Worm (Caenorhabditis elegans) whole organism, L3 larva: ENCODE data around the gene C25F9.4.
A peak's percentile ranks its signal among the peaks of the same experiment; 100 is the strongest.

ENCODE experiments used
- R02D3.7 ChIP-seq: fragments of 150-350 bp; optimal IDR thresholded peaks from 2 replicates; lab custom pipeline; 2014; ENCODE audit warnings: missing biosample characterization, missing genetic modification characterization
- egl-5 ChIP-seq: fragments of 150-350 bp; optimal IDR thresholded peaks from 2 replicates; lab custom pipeline; 2017; ENCODE audit warnings: missing biosample characterization, missing genetic modification reagents, missing genetic modification characterization, inconsistent platforms
- elt-2 ChIP-seq: sonication (generic microtip); optimal IDR thresholded peaks from 2 replicates; lab custom pipeline; 2016; ENCODE audit warnings: missing genetic modification reagents, mild to moderate bottlenecking, missing genetic modification characterization, missing compliant biosample characterization
- fkh-10 ChIP-seq: sonication (generic microtip); optimal IDR thresholded peaks from 2 replicates; lab custom pipeline; 2017; ENCODE audit warnings: missing biosample characterization, missing genetic modification reagents, missing genetic modification characterization
- nfya-1 ChIP-seq: sonication (generic microtip); optimal IDR thresholded peaks from 2 replicates; lab custom pipeline; 2017; ENCODE audit warnings: missing genetic modification characterization, mild to moderate bottlenecking, missing compliant biosample characterization, antibody characterized with exemption, moderate library complexity; ENCODE audit not compliant: insufficient read depth
- nhr-11 ChIP-seq: fragments of 150-350 bp; optimal IDR thresholded peaks from 2 replicates; lab custom pipeline; 2014; ENCODE audit warnings: missing biosample characterization, missing genetic modification characterization
- nhr-12 ChIP-seq: fragments of 150-350 bp; optimal IDR thresholded peaks from 2 replicates; lab custom pipeline; 2014; ENCODE audit warnings: missing biosample characterization, missing genetic modification characterization
- nhr-25 ChIP-seq: sonication (generic microtip); optimal IDR thresholded peaks from 2 replicates; lab custom pipeline; 2017; ENCODE audit warnings: missing biosample characterization, missing genetic modification characterization
- nhr-76 ChIP-seq: fragments of 150-350 bp; sonication (generic microtip); optimal IDR thresholded peaks from 5 replicates; lab custom pipeline; 2014; ENCODE audit warnings: missing biosample characterization, missing genetic modification characterization
- nhr-77 ChIP-seq: fragments of 150-350 bp; optimal IDR thresholded peaks from 2 replicates; lab custom pipeline; 2014; ENCODE audit warnings: missing biosample characterization, missing genetic modification characterization
- snpc-4 ChIP-seq: fragments of 150-350 bp; optimal IDR thresholded peaks from 2 replicates; lab custom pipeline; 2014; ENCODE audit warnings: missing biosample characterization, missing genetic modification characterization
- unc-62 ChIP-seq: fragments of 150-350 bp; sonication (generic microtip); optimal IDR thresholded peaks from 4 replicates; lab custom pipeline; 2014; ENCODE audit warnings: missing biosample characterization, missing genetic modification reagents, missing genetic modification characterization
- ztf-11 ChIP-seq: fragments of 150-350 bp; optimal IDR thresholded peaks from 2 replicates; lab custom pipeline; 2014; ENCODE audit warnings: missing biosample characterization, missing genetic modification characterization
- ztf-4 ChIP-seq: fragments of 150-350 bp; optimal IDR thresholded peaks from 2 replicates; lab custom pipeline; 2014; ENCODE audit warnings: missing biosample characterization, missing genetic modification characterization

DNA sequence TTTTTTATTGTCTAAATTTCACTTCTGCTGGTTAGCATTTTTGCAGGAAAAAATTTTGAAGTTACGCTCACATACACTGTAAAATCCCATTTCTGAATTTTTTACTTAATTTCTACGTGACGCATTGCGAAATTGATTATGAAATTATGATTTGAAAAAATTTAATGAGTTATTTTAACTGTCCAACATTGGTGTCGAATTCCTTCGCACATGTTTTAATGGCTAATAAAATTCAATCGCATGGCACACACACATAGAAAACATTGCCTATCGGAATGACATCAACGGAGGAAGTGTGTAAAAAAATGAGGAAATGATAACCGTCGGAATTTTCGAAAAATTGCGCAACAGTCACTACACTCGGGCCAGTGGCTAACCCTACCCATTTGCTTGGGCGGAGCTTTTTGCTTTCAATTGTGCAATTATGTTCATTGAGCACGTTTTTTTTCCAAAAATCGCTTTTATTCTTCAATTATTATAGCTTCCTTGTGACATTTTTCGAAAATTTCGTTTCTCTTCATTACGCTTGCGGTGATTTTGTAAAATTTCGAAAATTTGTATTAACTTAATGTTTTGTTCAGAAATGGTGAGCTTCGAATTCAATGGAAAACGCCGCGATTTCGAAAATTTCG is 17.5 kb upstream of the C25F9.4 start, which contains the start of gene C25F9.16:
- TF ChIP-seq fkh-10 (GFP tag; lab: Kevin White, UChicago) = no peak
- peak; percentile 60 for TF ChIP-seq elt-2
- TF ChIP-seq ztf-11 (tag; lab: Kevin White, UChicago) = no peak
- TF ChIP-seq nhr-76 (tag; lab: Kevin White, UChicago) = no peak
- no peak for TF ChIP-seq nfya-1 (tag; lab: Kevin White, UChicago)
- no peak for TF ChIP-seq R02D3.7 (tag; lab: Kevin White, UChicago)
- no peak for TF ChIP-seq nhr-12
- TF ChIP-seq nhr-25 (tag; lab: Kevin White, UChicago) = no peak
- TF ChIP-seq snpc-4 (tag; lab: Kevin White, UChicago) = no peak
- no peak for TF ChIP-seq ztf-4
- TF ChIP-seq egl-5 (tag; lab: Kevin White, UChicago) = no peak
- no peak for TF ChIP-seq unc-62
- TF ChIP-seq nhr-77 (tag; lab: Kevin White, UChicago) = no peak
- no peak for TF ChIP-seq nhr-11
